Fruit fly (Drosophila melanogaster) whole organism, embryonic: Measurements from ENCODE around the gene CG14655.

Experiments
- Abd-B ChIP-seq: fragments of 200-800 bp; sonication (Bioruptor generic); optimal IDR thresholded peaks from 2 replicates; lab custom pipeline; 2018; ENCODE audit warnings: missing biosample characterization, mild to moderate bottlenecking, missing genetic modification characterization, moderate library complexity
- BEAF-32 ChIP-seq: fragments of 200-800 bp; sonication (Bioruptor generic); optimal IDR thresholded peaks from 3 replicates; lab custom pipeline; 2017; ENCODE audit warnings: missing biosample characterization, missing genetic modification characterization, mild to moderate bottlenecking, moderate library complexity, missing genetic modification reagents
- CG10147 ChIP-seq: fragments of 200-800 bp; sonication (Bioruptor generic); optimal IDR thresholded peaks from 2 replicates; lab custom pipeline; 2019; ENCODE audit warnings: missing biosample characterization, mild to moderate bottlenecking, missing genetic modification characterization, moderate library complexity
- CG10565 ChIP-seq: fragments of 200-800 bp; sonication (Bioruptor generic); optimal IDR thresholded peaks from 3 replicates; lab custom pipeline; 2016; ENCODE audit warnings: missing biosample characterization, mild to moderate bottlenecking, missing genetic modification characterization
- CG10979 ChIP-seq: fragments of 200-800 bp; sonication (Bioruptor generic); optimal IDR thresholded peaks from 2 replicates; lab custom pipeline; 2018; ENCODE audit warnings: missing biosample characterization, mild to moderate bottlenecking, missing genetic modification characterization, moderate library complexity
- CG11398 ChIP-seq: fragments of 200-800 bp; sonication (Bioruptor generic); optimal IDR thresholded peaks from 2 replicates; lab custom pipeline; 2016; ENCODE audit warnings: missing biosample characterization, missing genetic modification characterization
- CG11560 ChIP-seq: fragments of 200-800 bp; sonication (Bioruptor generic); IDR thresholded peaks from 3 replicates; pipeline ENCODE4 v1.3.6; 2022; ENCODE audit warnings: missing biosample characterization, missing genetic modification characterization
- CG12391 ChIP-seq: fragments of 200-800 bp; sonication (Bioruptor generic); optimal IDR thresholded peaks from 3 replicates; lab custom pipeline; 2018; ENCODE audit warnings: missing biosample characterization, mild to moderate bottlenecking, missing genetic modification characterization, moderate library complexity
- CG12659 ChIP-seq: fragments of 200-800 bp; sonication (Bioruptor generic); optimal IDR thresholded peaks from 3 replicates; lab custom pipeline; 2017; ENCODE audit warnings: mild to moderate bottlenecking, missing biosample characterization, missing genetic modification reagents, missing genetic modification characterization
- CG13287 ChIP-seq: fragments of 200-800 bp; sonication (Bioruptor generic); IDR thresholded peaks from 2 replicates; pipeline ENCODE4 v1.3.6; 2022; ENCODE audit warnings: missing biosample characterization, missing genetic modification characterization; ENCODE audit not compliant: partially characterized antibody
- CG2199 ChIP-seq: fragments of 200-800 bp; sonication (Bioruptor generic); IDR thresholded peaks from 3 replicates; pipeline ENCODE4 v1.3.6; 2022; ENCODE audit warnings: missing biosample characterization, missing genetic modification characterization
- CG33213 ChIP-seq: fragments of 200-800 bp; sonication (Bioruptor generic); optimal IDR thresholded peaks from 3 replicates; lab custom pipeline; 2016; ENCODE audit warnings: missing biosample characterization, missing genetic modification characterization
- CG4328 ChIP-seq: fragments of 200-800 bp; sonication (Bioruptor generic); optimal IDR thresholded peaks from 3 replicates; lab custom pipeline; 2017; ENCODE audit warnings: missing biosample characterization, missing genetic modification reagents, missing genetic modification characterization
- CG6765 ChIP-seq: fragments of 200-800 bp; sonication (Bioruptor generic); optimal IDR thresholded peaks from 3 replicates; lab custom pipeline; 2017; ENCODE audit warnings: missing biosample characterization, mild to moderate bottlenecking, missing genetic modification characterization
- CG7928 ChIP-seq: fragments of 200-800 bp; sonication (Bioruptor generic); optimal IDR thresholded peaks from 2 replicates; lab custom pipeline; 2017; ENCODE audit warnings: missing biosample characterization, mild to moderate bottlenecking, missing genetic modification characterization
- CG8924 ChIP-seq: fragments of 200-800 bp; optimal IDR thresholded peaks from 3 replicates; lab custom pipeline; 2019; ENCODE audit warnings: missing biosample characterization, mild to moderate bottlenecking, missing genetic modification characterization, moderate library complexity
- Dip2 ChIP-seq: fragments of 200-800 bp; sonication (Bioruptor generic); IDR thresholded peaks from 2 replicates; pipeline ENCODE4 v1.3.6; 2022; ENCODE audit warnings: missing biosample characterization, missing genetic modification characterization
- Drgx ChIP-seq: fragments of 200-800 bp; sonication (Bioruptor generic); IDR thresholded peaks from 2 replicates; pipeline ENCODE4 v1.3.6; 2022; ENCODE audit warnings: missing biosample characterization, missing genetic modification characterization
- H15 ChIP-seq: fragments of 200-800 bp; sonication (Bioruptor generic); IDR thresholded peaks from 3 replicates; pipeline ENCODE4 v1.3.6; 2022; ENCODE audit warnings: missing biosample characterization, missing genetic modification characterization
- HmgD ChIP-seq: fragments of 200-800 bp; sonication (Bioruptor generic); optimal IDR thresholded peaks from 3 replicates; lab custom pipeline; 2016; ENCODE audit warnings: missing biosample characterization, missing genetic modification characterization
- Hsf ChIP-seq: fragments of 200-800 bp; sonication (Bioruptor generic); optimal IDR thresholded peaks from 3 replicates; lab custom pipeline; 2016; ENCODE audit warnings: missing biosample characterization, missing genetic modification characterization
- Mes4 ChIP-seq: fragments of 200-800 bp; sonication (Bioruptor generic); optimal IDR thresholded peaks from 2 replicates; lab custom pipeline; 2016; ENCODE audit warnings: missing biosample characterization, missing genetic modification characterization
- Optix ChIP-seq: fragments of 200-800 bp; sonication (Bioruptor generic); IDR thresholded peaks from 3 replicates; pipeline ENCODE4 v1.3.6; 2022; ENCODE audit warnings: missing biosample characterization, missing genetic modification characterization
- Rx ChIP-seq: fragments of 200-800 bp; sonication (Bioruptor generic); IDR thresholded peaks from 2 replicates; pipeline ENCODE4 v1.3.6; 2022; ENCODE audit warnings: missing biosample characterization, missing genetic modification characterization
- Scr ChIP-seq: fragments of 200-800 bp; sonication (Bioruptor generic); IDR thresholded peaks from 2 replicates; pipeline ENCODE4 v1.3.6; 2022; ENCODE audit warnings: missing biosample characterization, missing genetic modification characterization; ENCODE audit not compliant: partially characterized antibody
- Tbp ChIP-seq: fragments of >200 bp; optimal IDR thresholded peaks from 2 replicates; lab custom pipeline; 2018; ENCODE audit warnings: missing biosample characterization, missing genetic modification characterization
- Trl ChIP-seq, 3 experiments: fragments of >200 bp in 2 of 3; fragments of 200-800 bp in 1 of 3; sonication (Bioruptor generic) in 1 of 3; optimal IDR thresholded peaks; 2 replicates in 1 of 3; 3 replicates in 2 of 3; lab custom pipeline; 2016 to 2017; ENCODE audit warnings: missing biosample characterization in 1 of 3, missing genetic modification characterization in 1 of 3
- ac ChIP-seq: fragments of 200-800 bp; sonication (Bioruptor generic); optimal IDR thresholded peaks from 3 replicates; lab custom pipeline; 2017; ENCODE audit warnings: missing biosample characterization, mild to moderate bottlenecking, missing genetic modification characterization
- aop ChIP-seq: fragments of 200-800 bp; sonication (Bioruptor generic); IDR thresholded peaks from 2 replicates; pipeline ENCODE4 v1.3.6; 2022; ENCODE audit warnings: missing biosample characterization, missing genetic modification characterization
- cas ChIP-seq: fragments of 200-800 bp; sonication (Bioruptor generic); IDR thresholded peaks from 2 replicates; pipeline ENCODE4 v1.3.6; 2022; ENCODE audit warnings: missing biosample characterization, missing genetic modification characterization
- cg ChIP-seq: fragments of 200-800 bp; sonication (Bioruptor generic); optimal IDR thresholded peaks from 3 replicates; lab custom pipeline; 2019; ENCODE audit warnings: missing biosample characterization, mild to moderate bottlenecking, missing genetic modification characterization, moderate library complexity
- dati ChIP-seq: fragments of 200-800 bp; sonication (Bioruptor generic); IDR thresholded peaks from 2 replicates; pipeline ENCODE4 v1.3.6; 2022; ENCODE audit warnings: missing biosample characterization, missing genetic modification characterization
- gcm2 ChIP-seq: fragments of 200-800 bp; sonication (Bioruptor generic); optimal IDR thresholded peaks from 2 replicates; lab custom pipeline; 2016; ENCODE audit warnings: missing biosample characterization, missing genetic modification characterization
- grau ChIP-seq: fragments of 200-800 bp; optimal IDR thresholded peaks from 3 replicates; lab custom pipeline; 2019; ENCODE audit warnings: missing biosample characterization, mild to moderate bottlenecking, missing genetic modification characterization, moderate library complexity
- ham ChIP-seq: fragments of 200-800 bp; sonication (Bioruptor generic); IDR thresholded peaks from 2 replicates; pipeline ENCODE4 v1.3.6; 2022; ENCODE audit warnings: missing biosample characterization, missing genetic modification characterization
- hkb ChIP-seq, 2 experiments: fragments of 200-800 bp in 1 of 2; fragments of >200 bp in 1 of 2; sonication (Bioruptor generic) in 1 of 2; IDR thresholded peaks in 1 of 2; optimal IDR thresholded peaks in 1 of 2; 2 replicates each; pipeline versions ENCODE4 v1.3.6 to Lab custom; 2017 to 2022; ENCODE audit warnings: missing biosample characterization in 1 of 2, missing genetic modification characterization in 1 of 2
- hth ChIP-seq: fragments of >200 bp; optimal IDR thresholded peaks from 2 replicates; lab custom pipeline; 2017; ENCODE audit warnings: inconsistent platforms
- ind ChIP-seq: fragments of 200-800 bp; sonication (Bioruptor generic); optimal IDR thresholded peaks from 3 replicates; lab custom pipeline; 2016; ENCODE audit warnings: missing biosample characterization, missing genetic modification characterization
- kah ChIP-seq: fragments of 200-800 bp; sonication (Bioruptor generic); optimal IDR thresholded peaks from 2 replicates; lab custom pipeline; 2018; ENCODE audit warnings: missing biosample characterization, mild to moderate bottlenecking, missing genetic modification characterization
- mam ChIP-seq: fragments of 200-800 bp; sonication (Bioruptor generic); optimal IDR thresholded peaks from 3 replicates; lab custom pipeline; 2016; ENCODE audit warnings: missing biosample characterization, missing genetic modification characterization
- mirr ChIP-seq: fragments of 200-800 bp; sonication (Bioruptor generic); optimal IDR thresholded peaks from 3 replicates; lab custom pipeline; 2018; ENCODE audit warnings: missing biosample characterization, mild to moderate bottlenecking, missing genetic modification characterization
- mld ChIP-seq: fragments of 200-800 bp; sonication (Bioruptor generic); IDR thresholded peaks from 3 replicates; pipeline ENCODE4 v1.3.6; 2022; ENCODE audit warnings: missing biosample characterization, missing genetic modification characterization; ENCODE audit not compliant: partially characterized antibody
- onecut ChIP-seq: fragments of 200-800 bp; sonication (Bioruptor generic); IDR thresholded peaks from 2 replicates; pipeline ENCODE4 v1.3.6; 2022; ENCODE audit warnings: missing biosample characterization, missing genetic modification characterization
- phol ChIP-seq: fragments of 200-800 bp; sonication (Bioruptor generic); optimal IDR thresholded peaks from 3 replicates; lab custom pipeline; 2018; ENCODE audit warnings: missing biosample characterization, mild to moderate bottlenecking, missing genetic modification characterization, moderate library complexity
- pzg ChIP-seq: fragments of 200-800 bp; sonication (Bioruptor generic); optimal IDR thresholded peaks from 3 replicates; lab custom pipeline; 2018; ENCODE audit warnings: missing biosample characterization, mild to moderate bottlenecking, missing genetic modification characterization, moderate library complexity
- salm ChIP-seq: fragments of 200-800 bp; sonication (Bioruptor generic); optimal IDR thresholded peaks from 2 replicates; lab custom pipeline; 2018; ENCODE audit warnings: missing biosample characterization, mild to moderate bottlenecking, missing genetic modification characterization
- stc ChIP-seq: fragments of 200-800 bp; sonication (Bioruptor generic); IDR thresholded peaks from 2 replicates; pipeline ENCODE4 v1.3.6; 2022; ENCODE audit warnings: missing biosample characterization, missing genetic modification characterization
- sug ChIP-seq: fragments of 200-800 bp; optimal IDR thresholded peaks from 2 replicates; lab custom pipeline; 2019; ENCODE audit warnings: missing biosample characterization, mild to moderate bottlenecking, missing genetic modification characterization, moderate library complexity
- usp ChIP-seq: fragments of >200 bp; optimal IDR thresholded peaks from 2 replicates; lab custom pipeline; 2017; ENCODE audit warnings: missing biosample characterization, missing genetic modification characterization

Gene CG14655

DNA sequence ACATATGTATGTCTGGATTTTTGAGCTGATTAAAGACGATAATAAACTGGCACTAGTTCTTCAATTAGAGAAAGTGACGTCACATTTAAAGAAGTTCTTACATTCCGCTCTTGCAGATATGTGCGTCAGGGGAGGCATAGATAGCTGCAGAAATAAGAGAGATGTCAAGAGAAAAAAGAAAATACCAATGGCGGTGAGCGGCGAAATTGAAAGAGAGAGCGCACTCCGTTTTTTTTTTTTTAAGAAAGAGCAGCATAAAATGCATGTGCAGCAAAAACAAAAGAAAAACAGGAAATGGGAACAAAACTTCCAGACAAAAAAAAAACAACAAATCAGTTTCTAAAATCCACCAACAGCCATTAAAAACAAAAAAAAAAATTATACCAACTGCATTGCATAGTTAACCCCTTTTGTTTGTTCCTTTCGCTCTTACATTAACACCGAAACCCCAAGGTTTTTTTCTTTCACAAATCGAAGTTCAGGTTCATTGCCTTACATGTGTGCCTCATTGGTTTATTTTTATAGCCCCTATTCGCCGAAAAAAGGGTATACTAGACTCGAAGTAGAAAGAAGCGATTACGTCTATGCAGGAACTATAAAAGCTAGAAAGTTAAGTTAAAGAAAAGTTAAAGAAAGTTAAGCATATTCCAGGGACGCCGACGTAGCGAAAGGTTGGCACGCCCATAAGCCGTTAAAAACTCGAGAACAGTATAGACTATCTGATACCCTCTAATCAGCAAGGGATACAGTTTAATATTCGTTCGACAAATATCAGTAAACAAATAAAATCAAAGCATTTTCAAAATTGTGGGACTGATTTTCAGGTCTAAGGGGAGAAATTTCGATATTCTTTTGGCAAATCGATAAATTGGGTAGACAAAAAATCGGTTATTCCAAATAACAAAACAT is 39.3 kb downstream of the CG14655 start:
- TF ChIP-seq salm (tag; lab: Kevin White, UChicago) (no peak), kah (no peak), CG4328 (no peak), cg (GFP tag; lab: Kevin White, UChicago) (peak; percentile 2), pzg (GFP tag; lab: Kevin White, UChicago) (no peak), Scr (GFP tag; lab: Robert Waterston, UW) (peak; percentile 56), CG10565 (GFP tag; lab: Kevin White, UChicago) (no peak), CG33213 (GFP tag; lab: Kevin White, UChicago) (no peak), HmgD (no peak), dati (GFP tag; lab: Robert Waterston, UW) (no peak), hkb (optimal IDR thresholded peaks at IDR 0.05; lab: Kevin White, UChicago) (no peak), hkb (GFP tag; IDR thresholded peaks at IDR 0.05; lab: Robert Waterston, UW) (no peak), CG11560 (tag; lab: Robert Waterston, UW) (no peak), CG10147 (GFP tag; lab: Kevin White, UChicago) (no peak), phol (tag; lab: Kevin White, UChicago) (no peak), CG13287 (GFP tag; lab: Robert Waterston, UW) (peak; percentile 15; the same call in 1 of the 2 replicates), CG10979 (tag; lab: Kevin White, UChicago) (no peak), CG2199 (peak; percentile 45; the same call in 1 of the 3 replicates), ind (GFP tag; lab: Kevin White, UChicago) (no peak), CG6765 (GFP tag; lab: Kevin White, UChicago) (no peak), Tbp (no peak), hth (lab: Kevin White, UChicago) (no peak), Hsf (GFP tag; lab: Kevin White, UChicago) (no peak), aop (GFP tag; lab: Robert Waterston, UW) (no peak), mam (GFP tag; lab: Kevin White, UChicago) (no peak), Abd-B (GFP tag; lab: Kevin White, UChicago) (no peak), Trl (optimal IDR thresholded peaks at IDR 0.05; lab: Kevin White, UChicago) (peak; percentile 77 to 83), Trl (GFP tag; optimal IDR thresholded peaks at IDR 0.05; lab: Kevin White, UChicago) (no peak), CG12391 (tag; lab: Kevin White, UChicago) (no peak), CG7928 (no peak), CG11398 (GFP tag; lab: Kevin White, UChicago) (no peak), mirr (no peak), stc (GFP tag; lab: Robert Waterston, UW) (no peak), ham (GFP tag; lab: Robert Waterston, UW) (no peak), ac (GFP tag; lab: Kevin White, UChicago) (no peak), Rx (no peak), onecut (GFP tag; lab: Robert Waterston, UW) (peak; percentile 8; the same call in 1 of the 2 replicates), cas (no peak), H15 (GFP tag; lab: Robert Waterston, UW) (no peak), mld (peak; percentile 78; the same call in 2 of the 3 replicates), grau (no peak), gcm2 (no peak), Optix (GFP tag; lab: Robert Waterston, UW) (no peak), sug (tag; lab: Kevin White, UChicago) (no peak), BEAF-32 (GFP tag; lab: Kevin White, UChicago) (no peak), usp (GFP tag; lab: Kevin White, UChicago) (no peak), Drgx (GFP tag; lab: Robert Waterston, UW) (peak; percentile 64), CG8924 (tag; lab: Kevin White, UChicago) (no peak), Dip2 (GFP tag; lab: Robert Waterston, UW) (no peak), Mes4 (GFP tag; lab: Kevin White, UChicago) (no peak), CG12659 (GFP tag; lab: Kevin White, UChicago) (no peak)
